Worm (Caenorhabditis elegans): Measurements from ENCODE around the gene Y69E1A.3.

ce11 chrIV:10949510-10949909 lies 2.6 kb upstream of the Y69E1A.3 start, which contains the start of gene nsph-3.1:
- TF ChIP-seq nhr-77 (tag; optimal IDR thresholded peaks at IDR 0.05) (no peak), fos-1 (tag; optimal IDR thresholded peaks at IDR 0.05) (no peak), lir-3 (tag; optimal IDR thresholded peaks at IDR 0.05; ENCODE audit: poor library complexity) (no peak), lin-15B (tag; optimal IDR thresholded peaks at IDR 0.05) (no peak), efl-3 (GFP tag; optimal IDR thresholded peaks at IDR 0.05) (no peak), ztf-4 (tag; optimal IDR thresholded peaks at IDR 0.05) (no peak), ceh-8 (GFP tag; optimal IDR thresholded peaks at IDR 0.05) (no peak), egl-27 (tag; optimal IDR thresholded peaks at IDR 0.05) (no peak), tbx-2 (tag; optimal IDR thresholded peaks at IDR 0.05) (no peak), nhr-28 (tag; optimal IDR thresholded peaks at IDR 0.05) (no peak), ama-1 (optimal IDR thresholded peaks at IDR 0.05) (no peak), dpl-1 (GFP tag; optimal IDR thresholded peaks at IDR 0.05) (no peak)
